Worm (Caenorhabditis elegans) whole organism, L3 larva: ENCODE measurements around the gene C16C8.10.
"Not testable (repeated sequence)": the region's sequence is repeated elsewhere in the genome, so short reads cannot be mapped to it uniquely, and the experiment has no call there.

ENCODE experiments used
- R02D3.7 ChIP-seq: fragments of 150-350 bp; optimal IDR thresholded peaks from 2 replicates; lab custom pipeline; 2014; ENCODE audit warnings: missing biosample characterization, missing genetic modification characterization
- ceh-28 ChIP-seq: fragments of 150-350 bp; optimal IDR thresholded peaks from 2 replicates; lab custom pipeline; 2014; ENCODE audit warnings: missing biosample characterization, missing genetic modification reagents, missing genetic modification characterization
- ceh-82 ChIP-seq: fragments of 150-350 bp; optimal IDR thresholded peaks from 2 replicates; lab custom pipeline; 2014; ENCODE audit warnings: missing biosample characterization, missing genetic modification characterization
- ceh-9 ChIP-seq: sonication (generic microtip); optimal IDR thresholded peaks from 2 replicates; lab custom pipeline; 2018; ENCODE audit warnings: missing biosample characterization, missing genetic modification characterization
- daf-12 ChIP-seq: fragments of 150-350 bp; optimal IDR thresholded peaks from 2 replicates; lab custom pipeline; 2014; ENCODE audit warnings: missing biosample characterization, missing genetic modification reagents, missing genetic modification characterization
- egl-27 ChIP-seq: sonication (generic microtip); optimal IDR thresholded peaks from 4 replicates; lab custom pipeline; 2017; ENCODE audit warnings: missing biosample characterization, missing genetic modification reagents, missing genetic modification characterization
- egl-5 ChIP-seq: fragments of 150-350 bp; optimal IDR thresholded peaks from 2 replicates; lab custom pipeline; 2017; ENCODE audit warnings: missing biosample characterization, missing genetic modification reagents, missing genetic modification characterization, inconsistent platforms
- elt-2 ChIP-seq: sonication (generic microtip); optimal IDR thresholded peaks from 2 replicates; lab custom pipeline; 2016; ENCODE audit warnings: missing genetic modification reagents, mild to moderate bottlenecking, missing genetic modification characterization, missing compliant biosample characterization
- elt-3 ChIP-seq, 3 experiments: fragments of 150-350 bp in 1 of 3; sonication (generic microtip) in 2 of 3; optimal IDR thresholded peaks; 2 replicates in 2 of 3; 4 replicates in 1 of 3; lab custom pipeline; 2014 to 2017; ENCODE audit warnings: missing biosample characterization in 3 of 3, missing genetic modification characterization in 3 of 3
- eor-1 ChIP-seq, 2 experiments: fragments of 150-350 bp; optimal IDR thresholded peaks; 2 replicates each; lab custom pipeline; 2014 to 2018; ENCODE audit warnings: missing biosample characterization in 2 of 2, missing genetic modification characterization in 2 of 2
- fkh-2 ChIP-seq: fragments of 150-350 bp; optimal IDR thresholded peaks from 2 replicates; lab custom pipeline; 2014; ENCODE audit warnings: missing biosample characterization, missing genetic modification reagents, missing genetic modification characterization
- fos-1 ChIP-seq: fragments of 150-350 bp; optimal IDR thresholded peaks from 2 replicates; lab custom pipeline; 2014; ENCODE audit warnings: missing biosample characterization, missing genetic modification characterization
- hmg-11 ChIP-seq: sonication (generic microtip); optimal IDR thresholded peaks from 2 replicates; lab custom pipeline; 2016; ENCODE audit warnings: missing genetic modification characterization, missing compliant biosample characterization
- lin-15B ChIP-seq: fragments of 150-350 bp; optimal IDR thresholded peaks from 2 replicates; lab custom pipeline; 2014; ENCODE audit warnings: missing biosample characterization, missing genetic modification characterization
- lin-39 ChIP-seq: fragments of 150-350 bp; optimal IDR thresholded peaks from 2 replicates; lab custom pipeline; 2018; ENCODE audit warnings: missing biosample characterization, missing genetic modification reagents, missing genetic modification characterization
- lsy-12 ChIP-seq: sonication (generic microtip); optimal IDR thresholded peaks from 2 replicates; lab custom pipeline; 2016; ENCODE audit warnings: mild to moderate bottlenecking, missing genetic modification characterization, missing compliant biosample characterization
- nfya-1 ChIP-seq: sonication (generic microtip); optimal IDR thresholded peaks from 2 replicates; lab custom pipeline; 2017; ENCODE audit warnings: missing genetic modification characterization, mild to moderate bottlenecking, missing compliant biosample characterization, antibody characterized with exemption, moderate library complexity; ENCODE audit not compliant: insufficient read depth
- nhr-11 ChIP-seq: fragments of 150-350 bp; optimal IDR thresholded peaks from 2 replicates; lab custom pipeline; 2014; ENCODE audit warnings: missing biosample characterization, missing genetic modification characterization
- nhr-237 ChIP-seq: fragments of 150-350 bp; optimal IDR thresholded peaks from 2 replicates; lab custom pipeline; 2014; ENCODE audit warnings: missing biosample characterization, missing genetic modification characterization
- nhr-25 ChIP-seq: sonication (generic microtip); optimal IDR thresholded peaks from 2 replicates; lab custom pipeline; 2017; ENCODE audit warnings: missing biosample characterization, missing genetic modification characterization
- nhr-43 ChIP-seq: sonication (generic microtip); optimal IDR thresholded peaks from 2 replicates; lab custom pipeline; 2016; ENCODE audit warnings: mild to moderate bottlenecking, missing genetic modification characterization, missing compliant biosample characterization; ENCODE audit not compliant: poor library complexity, severe bottlenecking
- nhr-67 ChIP-seq: fragments of 150-350 bp; optimal IDR thresholded peaks from 2 replicates; lab custom pipeline; 2014; ENCODE audit warnings: missing biosample characterization, missing genetic modification characterization
- nhr-76 ChIP-seq: fragments of 150-350 bp; sonication (generic microtip); optimal IDR thresholded peaks from 5 replicates; lab custom pipeline; 2014; ENCODE audit warnings: missing biosample characterization, missing genetic modification characterization
- nhr-77 ChIP-seq: fragments of 150-350 bp; optimal IDR thresholded peaks from 2 replicates; lab custom pipeline; 2014; ENCODE audit warnings: missing biosample characterization, missing genetic modification characterization
- pha-4 ChIP-seq: fragments of 150-350 bp; optimal IDR thresholded peaks from 2 replicates; lab custom pipeline; 2014; ENCODE audit warnings: missing biosample characterization, missing genetic modification reagents, missing genetic modification characterization
- pqm-1 ChIP-seq: fragments of 150-350 bp; optimal IDR thresholded peaks from 2 replicates; lab custom pipeline; 2017; ENCODE audit warnings: missing biosample characterization, missing genetic modification characterization, inconsistent platforms
- sea-2 ChIP-seq: fragments of 150-350 bp; sonication (generic microtip); optimal IDR thresholded peaks from 4 replicates; lab custom pipeline; 2014; ENCODE audit warnings: missing biosample characterization, missing genetic modification reagents, missing genetic modification characterization
- skn-1 ChIP-seq: fragments of 150-350 bp; optimal IDR thresholded peaks from 2 replicates; lab custom pipeline; 2014; ENCODE audit warnings: missing biosample characterization, missing genetic modification characterization
- unc-62 ChIP-seq: fragments of 150-350 bp; sonication (generic microtip); optimal IDR thresholded peaks from 4 replicates; lab custom pipeline; 2014; ENCODE audit warnings: missing biosample characterization, missing genetic modification reagents, missing genetic modification characterization
- zag-1 ChIP-seq: fragments of 150-350 bp; optimal IDR thresholded peaks from 2 replicates; lab custom pipeline; 2014; ENCODE audit warnings: missing biosample characterization, missing genetic modification characterization

C16C8.10 gene

DNA sequence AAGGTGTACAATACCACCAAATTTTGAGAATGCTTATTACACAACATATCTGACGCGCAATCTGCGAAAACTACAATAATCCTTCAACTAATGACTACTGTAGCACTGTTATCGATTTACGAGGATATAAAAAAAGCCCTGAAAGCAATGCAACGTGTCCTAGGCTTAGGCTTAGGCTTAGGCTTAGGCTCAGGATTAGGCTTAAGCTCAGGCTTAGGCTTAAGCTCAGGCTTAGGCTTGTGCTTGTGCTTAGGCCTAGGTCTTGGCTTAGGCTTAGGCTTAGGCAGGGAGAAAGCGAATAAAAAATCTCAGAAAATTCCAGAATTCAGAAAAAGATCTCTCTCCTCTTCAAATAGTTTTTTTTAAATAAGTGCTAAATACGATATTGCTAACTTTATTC lies 5.3 kb downstream of the C16C8.10 start:
- TF ChIP-seq lsy-12 (tag; lab: Kevin White, UChicago) = no peak
- no peak for TF ChIP-seq pqm-1 (tag; lab: Kevin White, UChicago)
- no peak for TF ChIP-seq elt-3 (tag; optimal IDR thresholded peaks at IDR 0.05; lab: Kevin White, UChicago)
- no peak for TF ChIP-seq hmg-11
- TF ChIP-seq egl-27 (tag; lab: Kevin White, UChicago) = no peak
- no peak for TF ChIP-seq elt-2
- TF ChIP-seq nhr-77 (tag; lab: Kevin White, UChicago) = no peak
- TF ChIP-seq fos-1 (tag; lab: Kevin White, UChicago) = no peak
- TF ChIP-seq nhr-43 = no peak
- TF ChIP-seq lin-39 = no peak
- no peak for TF ChIP-seq egl-5 (tag; lab: Kevin White, UChicago)
- TF ChIP-seq R02D3.7 (tag; lab: Kevin White, UChicago) = no peak
- no peak for TF ChIP-seq nhr-67 (tag; lab: Kevin White, UChicago)
- TF ChIP-seq fkh-2 (tag; lab: Kevin White, UChicago) = no peak

DNA sequence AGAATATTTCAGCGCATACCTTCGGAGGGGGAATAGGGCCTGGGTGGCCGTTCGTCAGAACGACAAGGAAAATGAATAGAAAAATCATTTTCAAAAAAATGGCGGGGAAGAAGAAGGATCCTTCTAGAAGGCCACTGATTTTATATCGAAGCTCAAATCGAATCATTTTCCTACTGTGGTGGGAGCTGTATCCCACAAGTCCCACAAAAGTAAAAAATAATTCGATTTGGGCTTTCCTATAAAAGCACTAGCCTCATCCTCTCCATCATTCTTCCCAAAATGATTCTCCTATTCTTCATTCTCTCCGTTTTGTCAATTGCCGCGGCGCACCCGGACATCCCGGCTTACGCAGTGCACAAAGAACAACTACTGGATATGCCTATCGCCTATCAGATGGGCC lies 6.3 kb downstream of the C16C8.10 start, which contains the start of the genes C16C8.26 and C16C8.19:
Gene C16C8.26, minus strand, starts transcription at position 101 of the 400 bp plus-strand sequence.
Gene C16C8.19, plus strand, starts transcription at position 279 of the 400 bp plus-strand sequence.
- no peak for TF ChIP-seq nhr-76 (tag; lab: Kevin White, UChicago)
- TF ChIP-seq zag-1 = no peak
- no peak for TF ChIP-seq nhr-11
- no peak for TF ChIP-seq unc-62 (GFP tag; lab: Kevin White, UChicago)
- no peak for TF ChIP-seq pha-4
- no peak for TF ChIP-seq skn-1
- no peak for TF ChIP-seq nhr-43
- TF ChIP-seq nhr-25 (tag; lab: Kevin White, UChicago) = no peak
- no peak for TF ChIP-seq lsy-12 (tag; lab: Kevin White, UChicago)
- no peak for TF ChIP-seq nhr-237 (tag; lab: Kevin White, UChicago)
- TF ChIP-seq, all 47 proteins: peak for 0

DNA sequence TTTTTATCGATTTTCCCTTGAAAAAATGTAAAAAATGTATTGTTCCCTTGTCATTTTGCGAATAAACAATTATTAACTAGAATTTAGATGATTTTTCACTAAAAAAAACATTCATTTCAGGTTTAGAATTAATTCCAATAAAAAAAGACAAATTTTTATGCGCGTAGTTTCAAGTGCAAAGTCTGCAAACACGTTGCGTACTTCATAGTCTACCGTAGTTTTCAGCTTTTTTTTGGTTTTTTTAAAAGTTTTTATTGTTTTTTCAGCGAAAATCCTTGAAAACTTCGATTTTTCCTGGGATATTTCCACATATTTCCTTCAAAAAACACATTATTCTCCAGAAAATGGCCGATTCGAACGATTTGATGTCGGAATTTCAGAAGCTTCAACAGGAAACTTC lies 11.0 kb downstream of the C16C8.10 start, which contains the start of gene C16C8.11:
Gene C16C8.11, plus strand, starts transcription at position 188 of the 400 bp plus-strand sequence.
- no peak for TF ChIP-seq ceh-82
- no peak for TF ChIP-seq egl-27 (tag; lab: Kevin White, UChicago)

DNA sequence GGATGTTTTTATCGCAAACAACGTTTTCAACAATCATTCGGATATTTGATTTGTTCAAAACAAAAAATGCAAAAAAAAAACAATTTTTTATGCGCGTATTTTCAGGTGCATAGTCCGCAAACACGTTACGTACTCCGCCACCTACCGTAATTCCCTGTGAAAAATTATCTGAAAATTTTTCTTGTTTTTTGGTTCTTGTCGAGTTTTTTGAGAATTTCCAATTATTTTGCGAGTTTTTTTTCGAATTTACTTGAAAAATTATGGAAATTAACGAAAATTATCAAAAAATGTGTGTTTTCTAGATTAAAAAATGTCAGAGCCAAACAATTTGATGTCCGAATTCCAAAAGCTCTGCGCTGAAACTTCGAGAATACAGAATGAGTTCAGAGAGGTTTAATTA lies 12.1 kb downstream of the C16C8.10 start, which contains the start of gene C16C8.12:
Gene C16C8.12, plus strand, starts transcription at position 301 of the 400 bp plus-strand sequence.
- TF ChIP-seq nfya-1 (tag; lab: Kevin White, UChicago) (no peak), egl-5 (tag; lab: Kevin White, UChicago) (no peak), lin-15B (tag; lab: Kevin White, UChicago) (no peak), ceh-9 (tag; lab: Kevin White, UChicago) (no peak), daf-12 (tag; lab: Kevin White, UChicago) (no peak), unc-62 (GFP tag; lab: Kevin White, UChicago) (no peak), nhr-77 (tag; lab: Kevin White, UChicago) (no peak), sea-2 (GFP tag; lab: Kevin White, UChicago) (no peak), fos-1 (tag; lab: Kevin White, UChicago) (no peak), eor-1 (tag; optimal IDR thresholded peaks at IDR 0.05; lab: Kevin White, UChicago) (no peak), nhr-76 (tag; lab: Kevin White, UChicago) (no peak), ceh-28 (tag; lab: Kevin White, UChicago) (no peak), R02D3.7 (tag; lab: Kevin White, UChicago) (no peak), nhr-237 (tag; lab: Kevin White, UChicago) (no peak), elt-2 (no peak), hmg-11 (no peak), lsy-12 (tag; lab: Kevin White, UChicago) (no peak), skn-1 (no peak), ceh-82 (no peak), nhr-43 (no peak)

DNA sequence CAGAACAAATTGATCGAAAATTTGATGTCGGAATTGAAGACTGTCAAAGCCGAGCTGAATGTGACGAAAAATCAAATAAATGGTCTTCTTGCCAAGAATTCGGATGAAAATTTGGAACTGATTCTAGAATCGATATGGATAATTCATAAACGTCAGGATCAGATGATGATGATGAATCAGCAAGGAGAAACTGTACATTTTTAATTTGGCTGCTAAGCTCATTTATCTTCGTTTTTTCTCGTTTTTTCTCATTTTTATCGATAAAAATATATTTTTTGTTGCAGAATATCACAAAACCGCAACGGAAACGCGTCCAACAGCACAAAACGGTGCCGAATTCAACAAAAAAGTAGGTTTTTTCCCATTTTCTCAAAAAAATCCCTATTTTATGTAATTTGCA lies 15.0 kb downstream of the C16C8.10 start, which contains the start of gene C16C8.14:
Gene C16C8.14, plus strand, starts transcription at position 301 of the 400 bp plus-strand sequence.
- not testable (repeated sequence) for TF ChIP-seq zag-1; nhr-76 (tag; lab: Kevin White, UChicago); pqm-1 (tag; lab: Kevin White, UChicago)
